Fruit fly (Drosophila melanogaster): ENCODE results near the gene CG43895.

The CG43895 gene

dm6 chr3L:21827130-21827529 lies 13.6 kb upstream of the CG43895 start:
- no peak for TF ChIP-seq CTCF (optimal IDR thresholded peaks at IDR 0.05)
- TF ChIP-seq CG8478 (optimal IDR thresholded peaks at IDR 0.05), result no peak

- TF ChIP-seq CTCF (optimal IDR thresholded peaks at IDR 0.05), result peak; percentile 25 to 39
- TF ChIP-seq CG8478 (optimal IDR thresholded peaks at IDR 0.05), result no peak
These were observed 11.3 kb upstream of the CG43895 start, which contains the start of gene eIF2A for dm6 chr3L:21824725-21825353. Gene eIF2A, plus strand, starts transcription at chr3L:21824740.

dm6 chr3L:21823236-21823635 lies 9.7 kb upstream of the CG43895 start, which contains the start of gene CG7407:
Gene CG7407, plus strand, starts transcription at chr3L:21823461.
- no peak for TF ChIP-seq CTCF (optimal IDR thresholded peaks at IDR 0.05)
- no peak for TF ChIP-seq CG8478 (optimal IDR thresholded peaks at IDR 0.05)

- TF ChIP-seq CG8478 (optimal IDR thresholded peaks at IDR 0.05), result no peak
- peak in 1 of 2 experiments; percentile 1 for TF ChIP-seq CTCF (optimal IDR thresholded peaks at IDR 0.05)
These were observed 8.3 kb upstream of the CG43895 start, which contains the start of gene CycH for dm6 chr3L:21821780-21822179. Gene CycH, plus strand, starts transcription at chr3L:21821997.

- TF ChIP-seq CG8478 (optimal IDR thresholded peaks at IDR 0.05), result no peak
- TF ChIP-seq CTCF (optimal IDR thresholded peaks at IDR 0.05), result no peak
These were observed 6.0 kb upstream of the CG43895 start for dm6 chr3L:21819497-21819896.

dm6 chr3L:21818701-21819100 lies 5.2 kb upstream of the CG43895 start:
- TF ChIP-seq CTCF (optimal IDR thresholded peaks at IDR 0.05) (no peak), CG8478 (optimal IDR thresholded peaks at IDR 0.05) (no peak)

dm6 chr3L:21808568-21808967 lies 4.9 kb downstream of the CG43895 start, which contains the start of gene eg:
Gene eg, plus strand, starts transcription at chr3L:21808703.
- TF ChIP-seq CTCF (optimal IDR thresholded peaks at IDR 0.05), result no peak
- no peak for TF ChIP-seq CG8478 (optimal IDR thresholded peaks at IDR 0.05)

- TF ChIP-seq CTCF (optimal IDR thresholded peaks at IDR 0.05) (no peak), CG8478 (optimal IDR thresholded peaks at IDR 0.05) (no peak)
These were observed 5.4 kb downstream of the CG43895 start for dm6 chr3L:21808003-21808530.

- TF ChIP-seq CG8478 (optimal IDR thresholded peaks at IDR 0.05), result no peak
- no peak for TF ChIP-seq CTCF (optimal IDR thresholded peaks at IDR 0.05)
These were observed 13.1 kb downstream of the CG43895 start for dm6 chr3L:21800424-21800823.

- no peak for TF ChIP-seq CG8478 (optimal IDR thresholded peaks at IDR 0.05)
- TF ChIP-seq CTCF (optimal IDR thresholded peaks at IDR 0.05), result no peak
These were observed 25.6 kb downstream of the CG43895 start for dm6 chr3L:21787883-21788282.

dm6 chr3L:21773855-21774254 lies 39.6 kb downstream of the CG43895 start:
- no peak for TF ChIP-seq CG8478 (optimal IDR thresholded peaks at IDR 0.05)
- TF ChIP-seq CTCF (optimal IDR thresholded peaks at IDR 0.05), result no peak

- no peak for TF ChIP-seq CTCF (optimal IDR thresholded peaks at IDR 0.05)
- no peak for TF ChIP-seq CG8478 (optimal IDR thresholded peaks at IDR 0.05)
These were observed 43.2 kb downstream of the CG43895 start, which contains the start of gene Syn1 for dm6 chr3L:21770328-21770727. Gene Syn1, minus strand, starts transcription at chr3L:21770534.

dm6 chr3L:21769515-21769914 lies 44.0 kb downstream of the CG43895 start, which contains the start of gene CG7370:
Gene CG7370, plus strand, starts transcription at chr3L:21769815.
- no peak for TF ChIP-seq CG8478 (optimal IDR thresholded peaks at IDR 0.05)
- no peak for TF ChIP-seq CTCF (optimal IDR thresholded peaks at IDR 0.05)

- TF ChIP-seq CG8478 (optimal IDR thresholded peaks at IDR 0.05) (no peak), CTCF (optimal IDR thresholded peaks at IDR 0.05) (no peak)
These were observed 47.6 kb downstream of the CG43895 start for dm6 chr3L:21765931-21766330.
